Fruit fly (Drosophila melanogaster): ENCODE measurements around the gene CG43233.

The CG43233 gene

dm6 chr2L:20486050-20486751 lies 13.0 kb upstream of the CG43233 start:
- TF ChIP-seq Myc (optimal IDR thresholded peaks at IDR 0.05) = no peak
- TF ChIP-seq CrebA (GFP tag; optimal IDR thresholded peaks at IDR 0.05; ENCODE audit: borderline replicate concordance) = no peak
- TF ChIP-seq sage (GFP tag; optimal IDR thresholded peaks at IDR 0.05) = no peak

- TF ChIP-seq Hnf4 (GFP tag; optimal IDR thresholded peaks at IDR 0.05) = no peak
- no peak for TF ChIP-seq Mio (GFP tag; optimal IDR thresholded peaks at IDR 0.05)
- TF ChIP-seq Hr78 (GFP tag; optimal IDR thresholded peaks at IDR 0.05) = no peak
- no peak for TF ChIP-seq woc (GFP tag; optimal IDR thresholded peaks at IDR 0.05)
Observed at dm6 chr2L:20483603-20484002, 10.4 kb upstream of the CG43233 start.

- TF ChIP-seq brk (GFP tag; optimal IDR thresholded peaks at IDR 0.05) (no peak), CrebA (GFP tag; optimal IDR thresholded peaks at IDR 0.05; ENCODE audit: borderline replicate concordance) (no peak), Abd-B (GFP tag; optimal IDR thresholded peaks at IDR 0.05) (no peak), CG32264 (GFP tag; optimal IDR thresholded peaks at IDR 0.05) (no peak), Rel (GFP tag; optimal IDR thresholded peaks at IDR 0.05) (no peak), Rel (tag; optimal IDR thresholded peaks at IDR 0.05) (no peak), Sp1 (GFP tag; optimal IDR thresholded peaks at IDR 0.05) (no peak), woc (GFP tag; optimal IDR thresholded peaks at IDR 0.05) (no peak), OdsH (GFP tag; optimal IDR thresholded peaks at IDR 0.05) (no peak), Dif (GFP tag; optimal IDR thresholded peaks at IDR 0.05; ENCODE audit: partially characterized antibody) (no peak), foxo (GFP tag; optimal IDR thresholded peaks at IDR 0.05) (no peak), Dfd (GFP tag; optimal IDR thresholded peaks at IDR 0.05) (no peak), HLH106 (tag; optimal IDR thresholded peaks at IDR 0.05) (no peak)
Observed at dm6 chr2L:20481139-20481858, 8.1 kb upstream of the CG43233 start.

dm6 chr2L:20479694-20480093 lies 6.5 kb upstream of the CG43233 start:
- TF ChIP-seq lola (GFP tag; optimal IDR thresholded peaks at IDR 0.05) (no peak), Hnf4 (GFP tag; optimal IDR thresholded peaks at IDR 0.05) (no peak), dsf (GFP tag; optimal IDR thresholded peaks at IDR 0.05; ENCODE audit: borderline replicate concordance) (no peak), Dfd (GFP tag; optimal IDR thresholded peaks at IDR 0.05) (no peak), ey (GFP tag; optimal IDR thresholded peaks at IDR 0.05) (no peak), Sp1 (GFP tag; optimal IDR thresholded peaks at IDR 0.05) (no peak), Hr83 (GFP tag; optimal IDR thresholded peaks at IDR 0.05; ENCODE audit: poor library complexity, severe bottlenecking) (no peak), CG32264 (GFP tag; optimal IDR thresholded peaks at IDR 0.05) (no peak), usp (GFP tag; optimal IDR thresholded peaks at IDR 0.05) (no peak), rgr (GFP tag; optimal IDR thresholded peaks at IDR 0.05) (no peak)

- TF ChIP-seq lola (GFP tag; optimal IDR thresholded peaks at IDR 0.05) (no peak), sage (GFP tag; optimal IDR thresholded peaks at IDR 0.05) (no peak), CrebA (GFP tag; optimal IDR thresholded peaks at IDR 0.05; ENCODE audit: borderline replicate concordance) (no peak), OdsH (GFP tag; optimal IDR thresholded peaks at IDR 0.05) (no peak), CG9705 (GFP tag; optimal IDR thresholded peaks at IDR 0.05) (no peak), Rel (GFP tag; optimal IDR thresholded peaks at IDR 0.05) (no peak), Rel (tag; optimal IDR thresholded peaks at IDR 0.05) (no peak), Hr83 (GFP tag; optimal IDR thresholded peaks at IDR 0.05; ENCODE audit: poor library complexity, severe bottlenecking) (no peak), Jra (GFP tag; optimal IDR thresholded peaks at IDR 0.05) (no peak), Abd-B (GFP tag; optimal IDR thresholded peaks at IDR 0.05) (no peak), sv (GFP tag; optimal IDR thresholded peaks at IDR 0.05) (no peak), Dif (GFP tag; optimal IDR thresholded peaks at IDR 0.05; ENCODE audit: partially characterized antibody) (no peak), dsf (GFP tag; optimal IDR thresholded peaks at IDR 0.05; ENCODE audit: borderline replicate concordance) (no peak), tai (GFP tag; optimal IDR thresholded peaks at IDR 0.05) (no peak), CG32264 (GFP tag; optimal IDR thresholded peaks at IDR 0.05) (no peak), br (GFP tag; optimal IDR thresholded peaks at IDR 0.05) (no peak), Hr78 (GFP tag; optimal IDR thresholded peaks at IDR 0.05) (no peak), woc (GFP tag; optimal IDR thresholded peaks at IDR 0.05) (no peak), brk (GFP tag; optimal IDR thresholded peaks at IDR 0.05) (no peak), jim (GFP tag; optimal IDR thresholded peaks at IDR 0.05) (no peak), Vsx2 (GFP tag; optimal IDR thresholded peaks at IDR 0.05; ENCODE audit: partially characterized antibody) (no peak)
Observed at dm6 chr2L:20478549-20479238, 5.5 kb upstream of the CG43233 start.

Measured in whole organism, wandering third instar larva.